Worm (Caenorhabditis elegans) whole organism, L2 larva: ENCODE measurements around the gene his-40.

Source experiments
- ama-1 ChIP-seq: fragments of 150-350 bp; optimal IDR thresholded peaks from 2 replicates; lab custom pipeline; 2018; ENCODE audit warnings: inconsistent platforms
- blmp-1 ChIP-seq: sonication (generic microtip); optimal IDR thresholded peaks from 2 replicates; lab custom pipeline; 2017; ENCODE audit warnings: missing genetic modification characterization, mild to moderate bottlenecking, missing compliant biosample characterization, antibody characterized with exemption, moderate library complexity; ENCODE audit not compliant: insufficient read depth
- fos-1 ChIP-seq: fragments of 150-350 bp; optimal IDR thresholded peaks from 2 replicates; lab custom pipeline; 2014; ENCODE audit warnings: missing biosample characterization, missing genetic modification characterization
- lin-13 ChIP-seq: fragments of 150-350 bp; optimal IDR thresholded peaks from 2 replicates; lab custom pipeline; 2014; ENCODE audit warnings: missing biosample characterization, missing genetic modification reagents, missing genetic modification characterization
- lin-39 ChIP-seq: fragments of 150-350 bp; optimal IDR thresholded peaks from 2 replicates; lab custom pipeline; 2014; ENCODE audit warnings: missing biosample characterization, missing genetic modification reagents, missing genetic modification characterization
- skn-1 ChIP-seq: sonication (generic microtip); optimal IDR thresholded peaks from 2 replicates; lab custom pipeline; 2017; ENCODE audit warnings: missing biosample characterization, missing genetic modification characterization
- zag-1 ChIP-seq: fragments of 150-350 bp; optimal IDR thresholded peaks from 2 replicates; lab custom pipeline; 2014; ENCODE audit warnings: missing biosample characterization, missing genetic modification characterization

DNA sequence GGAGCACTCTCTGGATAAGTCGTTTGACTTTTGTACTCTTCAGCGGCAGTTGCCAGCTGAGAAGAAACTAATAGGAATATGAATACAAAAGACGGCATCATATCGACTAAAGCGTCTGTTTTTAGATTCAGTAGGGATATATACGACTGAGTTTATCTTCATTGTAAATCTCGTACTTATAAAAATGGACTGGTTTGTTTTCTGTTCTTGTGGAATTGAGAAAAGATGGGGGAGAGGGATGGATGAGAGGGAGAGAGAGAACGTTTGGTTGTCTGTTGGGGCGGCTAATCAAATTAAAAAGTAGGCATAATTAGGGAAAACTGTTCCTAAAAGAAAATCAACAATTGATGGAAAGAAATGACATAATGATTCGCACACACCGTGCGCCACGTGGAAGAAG, 40.5 kb upstream of the his-40 start, which contains the start of gene grd-7:
- TF ChIP-seq lin-39 (tag; lab: Kevin White, UChicago): no peak
- no peak for TF ChIP-seq blmp-1 (tag; lab: Kevin White, UChicago)
- no peak for TF ChIP-seq zag-1 (tag; lab: Kevin White, UChicago)
- no peak for TF ChIP-seq ama-1 (lab: Kevin White, UChicago)
- no peak for TF ChIP-seq skn-1 (tag; lab: Kevin White, UChicago)
- no peak for TF ChIP-seq lin-13 (GFP tag; lab: Kevin White, UChicago)
- no peak for TF ChIP-seq fos-1 (tag; lab: Kevin White, UChicago)
